Worm (Caenorhabditis elegans) whole organism, midembryonic: Measurements from ENCODE around the gene srw-10.

Experiments
- T22C8.4 ChIP-seq: fragments of 200-800 bp; sonication (Bioruptor generic); IDR thresholded peaks from 2 replicates; pipeline ENCODE4 v1.3.6; 2022; ENCODE audit warnings: missing genetic modification characterization, missing compliant biosample characterization
- tab-1 ChIP-seq: fragments of 200-800 bp; sonication (Bioruptor generic); IDR thresholded peaks from 2 replicates; pipeline ENCODE4 v1.3.6; 2022; ENCODE audit warnings: missing genetic modification characterization, missing compliant biosample characterization

DNA sequence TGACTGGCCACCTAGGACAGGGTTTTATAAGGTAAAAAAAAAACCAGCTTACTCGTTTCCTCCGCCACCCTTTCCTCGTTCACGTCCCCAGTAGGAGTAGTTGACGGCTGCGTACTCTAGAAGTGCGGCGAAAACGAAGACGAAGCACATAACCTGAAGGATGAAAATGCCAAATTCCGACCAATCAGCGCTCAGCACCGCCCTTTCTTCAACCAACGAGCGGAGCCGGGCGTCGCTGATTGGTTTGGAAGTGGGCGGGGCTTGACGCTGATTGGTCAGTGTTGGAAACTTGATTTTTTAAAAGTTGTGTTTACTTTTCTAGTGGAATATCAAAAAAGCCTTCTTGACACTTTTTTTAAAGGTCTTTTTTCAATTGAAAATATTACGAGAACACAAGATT is 18.6 kb downstream of the srw-10 start:
- TF ChIP-seq T22C8.4 (GFP tag; lab: Robert Waterston, UW) (no peak), tab-1 (GFP tag; lab: Robert Waterston, UW) (no peak)
